Worm (Caenorhabditis elegans) whole organism, L3 larva: Measurements from ENCODE around the gene cpna-2.

Source experiments
- R02D3.7 ChIP-seq: fragments of 150-350 bp; optimal IDR thresholded peaks from 2 replicates; lab custom pipeline; 2014; ENCODE audit warnings: missing biosample characterization, missing genetic modification characterization
- ZK546.5 ChIP-seq: sonication (generic microtip); optimal IDR thresholded peaks from 2 replicates; lab custom pipeline; 2017; ENCODE audit warnings: missing biosample characterization, missing genetic modification characterization
- aly-2 ChIP-seq: fragments of 150-350 bp; optimal IDR thresholded peaks from 2 replicates; lab custom pipeline; 2014; ENCODE audit warnings: missing biosample characterization, missing genetic modification characterization
- ama-1 ChIP-seq: fragments of 150-350 bp; optimal IDR thresholded peaks from 2 replicates; lab custom pipeline; 2018
- ceh-16 ChIP-seq: sonication (generic microtip); optimal IDR thresholded peaks from 2 replicates; lab custom pipeline; 2017; ENCODE audit warnings: missing biosample characterization, missing genetic modification characterization
- ceh-28 ChIP-seq: fragments of 150-350 bp; optimal IDR thresholded peaks from 2 replicates; lab custom pipeline; 2014; ENCODE audit warnings: missing biosample characterization, missing genetic modification reagents, missing genetic modification characterization
- ceh-82 ChIP-seq: fragments of 150-350 bp; optimal IDR thresholded peaks from 2 replicates; lab custom pipeline; 2014; ENCODE audit warnings: missing biosample characterization, missing genetic modification characterization
- ceh-9 ChIP-seq: sonication (generic microtip); optimal IDR thresholded peaks from 2 replicates; lab custom pipeline; 2018; ENCODE audit warnings: missing biosample characterization, missing genetic modification characterization
- daf-12 ChIP-seq: fragments of 150-350 bp; optimal IDR thresholded peaks from 2 replicates; lab custom pipeline; 2014; ENCODE audit warnings: missing biosample characterization, missing genetic modification reagents, missing genetic modification characterization
- egl-27 ChIP-seq: sonication (generic microtip); optimal IDR thresholded peaks from 4 replicates; lab custom pipeline; 2017; ENCODE audit warnings: missing biosample characterization, missing genetic modification reagents, missing genetic modification characterization
- egl-5 ChIP-seq: fragments of 150-350 bp; optimal IDR thresholded peaks from 2 replicates; lab custom pipeline; 2017; ENCODE audit warnings: missing biosample characterization, missing genetic modification reagents, missing genetic modification characterization, inconsistent platforms
- elt-1 ChIP-seq: fragments of 150-350 bp; optimal IDR thresholded peaks from 2 replicates; lab custom pipeline; 2014; ENCODE audit warnings: missing biosample characterization, missing genetic modification characterization
- elt-2 ChIP-seq: sonication (generic microtip); optimal IDR thresholded peaks from 2 replicates; lab custom pipeline; 2016; ENCODE audit warnings: missing genetic modification reagents, mild to moderate bottlenecking, missing genetic modification characterization, missing compliant biosample characterization
- elt-3 ChIP-seq, 3 experiments: fragments of 150-350 bp in 1 of 3; sonication (generic microtip) in 2 of 3; optimal IDR thresholded peaks; 2 replicates in 2 of 3; 4 replicates in 1 of 3; lab custom pipeline; 2014 to 2017; ENCODE audit warnings: missing biosample characterization in 3 of 3, missing genetic modification characterization in 3 of 3
- eor-1 ChIP-seq, 2 experiments: fragments of 150-350 bp; optimal IDR thresholded peaks; 2 replicates each; lab custom pipeline; 2014 to 2018; ENCODE audit warnings: missing biosample characterization in 2 of 2, missing genetic modification characterization in 2 of 2
- fkh-10 ChIP-seq: sonication (generic microtip); optimal IDR thresholded peaks from 2 replicates; lab custom pipeline; 2017; ENCODE audit warnings: missing biosample characterization, missing genetic modification reagents, missing genetic modification characterization
- fkh-2 ChIP-seq: fragments of 150-350 bp; optimal IDR thresholded peaks from 2 replicates; lab custom pipeline; 2014; ENCODE audit warnings: missing biosample characterization, missing genetic modification reagents, missing genetic modification characterization
- fos-1 ChIP-seq: fragments of 150-350 bp; optimal IDR thresholded peaks from 2 replicates; lab custom pipeline; 2014; ENCODE audit warnings: missing biosample characterization, missing genetic modification characterization
- hmg-11 ChIP-seq: sonication (generic microtip); optimal IDR thresholded peaks from 2 replicates; lab custom pipeline; 2016; ENCODE audit warnings: missing genetic modification characterization, missing compliant biosample characterization
- jun-1 ChIP-seq: fragments of 150-350 bp; optimal IDR thresholded peaks from 2 replicates; lab custom pipeline; 2014; ENCODE audit warnings: missing biosample characterization, missing genetic modification reagents, missing genetic modification characterization
- lin-15B ChIP-seq: fragments of 150-350 bp; optimal IDR thresholded peaks from 2 replicates; lab custom pipeline; 2014; ENCODE audit warnings: missing biosample characterization, missing genetic modification characterization
- lin-39 ChIP-seq: fragments of 150-350 bp; optimal IDR thresholded peaks from 2 replicates; lab custom pipeline; 2018; ENCODE audit warnings: missing biosample characterization, missing genetic modification reagents, missing genetic modification characterization
- lsy-12 ChIP-seq: sonication (generic microtip); optimal IDR thresholded peaks from 2 replicates; lab custom pipeline; 2016; ENCODE audit warnings: mild to moderate bottlenecking, missing genetic modification characterization, missing compliant biosample characterization
- mdl-1 ChIP-seq: fragments of 150-350 bp; optimal IDR thresholded peaks from 2 replicates; lab custom pipeline; 2014; ENCODE audit warnings: missing biosample characterization, missing genetic modification characterization
- mml-1 ChIP-seq: fragments of 150-350 bp; sonication (generic microtip); optimal IDR thresholded peaks from 3 replicates; lab custom pipeline; 2014; ENCODE audit warnings: missing biosample characterization, missing genetic modification characterization
- nfya-1 ChIP-seq: sonication (generic microtip); optimal IDR thresholded peaks from 2 replicates; lab custom pipeline; 2017; ENCODE audit warnings: missing genetic modification characterization, mild to moderate bottlenecking, missing compliant biosample characterization, antibody characterized with exemption, moderate library complexity; ENCODE audit not compliant: insufficient read depth
- nhr-11 ChIP-seq: fragments of 150-350 bp; optimal IDR thresholded peaks from 2 replicates; lab custom pipeline; 2014; ENCODE audit warnings: missing biosample characterization, missing genetic modification characterization
- nhr-12 ChIP-seq: fragments of 150-350 bp; optimal IDR thresholded peaks from 2 replicates; lab custom pipeline; 2014; ENCODE audit warnings: missing biosample characterization, missing genetic modification characterization
- nhr-23 ChIP-seq: fragments of 150-350 bp; optimal IDR thresholded peaks from 2 replicates; lab custom pipeline; 2014; ENCODE audit warnings: missing biosample characterization, missing genetic modification reagents, missing genetic modification characterization
- nhr-237 ChIP-seq: fragments of 150-350 bp; optimal IDR thresholded peaks from 2 replicates; lab custom pipeline; 2014; ENCODE audit warnings: missing biosample characterization, missing genetic modification characterization
- nhr-25 ChIP-seq: sonication (generic microtip); optimal IDR thresholded peaks from 2 replicates; lab custom pipeline; 2017; ENCODE audit warnings: missing biosample characterization, missing genetic modification characterization
- nhr-28 ChIP-seq: fragments of 150-350 bp; optimal IDR thresholded peaks from 2 replicates; lab custom pipeline; 2014; ENCODE audit warnings: missing biosample characterization, missing genetic modification characterization
- nhr-43 ChIP-seq: sonication (generic microtip); optimal IDR thresholded peaks from 2 replicates; lab custom pipeline; 2016; ENCODE audit warnings: mild to moderate bottlenecking, missing genetic modification characterization, missing compliant biosample characterization; ENCODE audit not compliant: poor library complexity, severe bottlenecking
- nhr-67 ChIP-seq: fragments of 150-350 bp; optimal IDR thresholded peaks from 2 replicates; lab custom pipeline; 2014; ENCODE audit warnings: missing biosample characterization, missing genetic modification characterization
- nhr-76 ChIP-seq: fragments of 150-350 bp; sonication (generic microtip); optimal IDR thresholded peaks from 5 replicates; lab custom pipeline; 2014; ENCODE audit warnings: missing biosample characterization, missing genetic modification characterization
- nhr-77 ChIP-seq: fragments of 150-350 bp; optimal IDR thresholded peaks from 2 replicates; lab custom pipeline; 2014; ENCODE audit warnings: missing biosample characterization, missing genetic modification characterization
- pha-4 ChIP-seq: fragments of 150-350 bp; optimal IDR thresholded peaks from 2 replicates; lab custom pipeline; 2014; ENCODE audit warnings: missing biosample characterization, missing genetic modification reagents, missing genetic modification characterization
- pqm-1 ChIP-seq: fragments of 150-350 bp; optimal IDR thresholded peaks from 2 replicates; lab custom pipeline; 2017; ENCODE audit warnings: missing biosample characterization, missing genetic modification characterization, inconsistent platforms
- sea-2 ChIP-seq: fragments of 150-350 bp; sonication (generic microtip); optimal IDR thresholded peaks from 4 replicates; lab custom pipeline; 2014; ENCODE audit warnings: missing biosample characterization, missing genetic modification reagents, missing genetic modification characterization
- skn-1 ChIP-seq: fragments of 150-350 bp; optimal IDR thresholded peaks from 2 replicates; lab custom pipeline; 2014; ENCODE audit warnings: missing biosample characterization, missing genetic modification characterization
- snpc-4 ChIP-seq: fragments of 150-350 bp; optimal IDR thresholded peaks from 2 replicates; lab custom pipeline; 2014; ENCODE audit warnings: missing biosample characterization, missing genetic modification characterization
- tbx-2 ChIP-seq: sonication (generic microtip); optimal IDR thresholded peaks from 2 replicates; lab custom pipeline; 2016; ENCODE audit warnings: mild to moderate bottlenecking, missing genetic modification characterization, missing compliant biosample characterization
- unc-39 ChIP-seq: sonication (generic microtip); optimal IDR thresholded peaks from 4 replicates; lab custom pipeline; 2017; ENCODE audit warnings: missing biosample characterization, missing genetic modification characterization
- unc-62 ChIP-seq: fragments of 150-350 bp; sonication (generic microtip); optimal IDR thresholded peaks from 4 replicates; lab custom pipeline; 2014; ENCODE audit warnings: missing biosample characterization, missing genetic modification reagents, missing genetic modification characterization
- zag-1 ChIP-seq: fragments of 150-350 bp; optimal IDR thresholded peaks from 2 replicates; lab custom pipeline; 2014; ENCODE audit warnings: missing biosample characterization, missing genetic modification characterization
- ztf-11 ChIP-seq: fragments of 150-350 bp; optimal IDR thresholded peaks from 2 replicates; lab custom pipeline; 2014; ENCODE audit warnings: missing biosample characterization, missing genetic modification characterization
- ztf-4 ChIP-seq: fragments of 150-350 bp; optimal IDR thresholded peaks from 2 replicates; lab custom pipeline; 2014; ENCODE audit warnings: missing biosample characterization, missing genetic modification characterization

Gene cpna-2

DNA sequence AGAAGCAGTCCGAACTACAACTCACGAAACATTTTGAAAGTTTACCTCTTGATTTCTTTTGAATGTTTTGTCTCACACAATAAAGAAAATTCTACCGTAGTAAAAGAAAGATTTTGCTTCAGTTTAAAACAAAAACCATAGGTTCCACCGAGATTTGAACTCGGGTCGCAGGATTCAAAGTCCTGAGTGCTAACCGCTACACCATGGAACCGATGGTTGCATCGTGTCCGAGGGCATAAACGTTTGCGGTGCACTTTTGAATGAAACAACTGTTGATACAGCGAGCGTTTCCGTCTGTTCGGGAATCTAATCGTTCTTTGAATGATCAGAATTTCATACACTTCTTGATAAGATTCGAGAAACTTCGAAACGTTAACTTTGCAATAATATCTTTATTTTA lies 32.1 kb downstream of the cpna-2 start:
- TF ChIP-seq nhr-43 (peak; percentile 57), nhr-11 (tag; lab: Kevin White, UChicago) (no peak), ceh-16 (tag; lab: Kevin White, UChicago) (no peak), jun-1 (tag; lab: Kevin White, UChicago) (peak; percentile 65), nhr-77 (tag; lab: Kevin White, UChicago) (no peak), nfya-1 (tag; lab: Kevin White, UChicago) (peak; percentile 57), sea-2 (GFP tag; lab: Kevin White, UChicago) (no peak), ztf-4 (tag; lab: Kevin White, UChicago) (no peak), nhr-76 (tag; lab: Kevin White, UChicago) (no peak), nhr-28 (no peak), elt-2 (tag; lab: Kevin White, UChicago) (peak; percentile 77), egl-5 (tag; lab: Kevin White, UChicago) (no peak), elt-3 (tag; optimal IDR thresholded peaks at IDR 0.05; lab: Kevin White, UChicago) (peak in 1 of 3 experiments; percentile 5), ceh-28 (no peak), lin-39 (tag; lab: Kevin White, UChicago) (no peak), egl-27 (tag; lab: Kevin White, UChicago) (no peak), ZK546.5 (no peak), mdl-1 (tag; lab: Kevin White, UChicago) (no peak), fos-1 (no peak), ztf-11 (tag; lab: Kevin White, UChicago) (no peak), hmg-11 (no peak), mml-1 (no peak), elt-1 (tag; lab: Kevin White, UChicago) (no peak), nhr-237 (no peak), ceh-82 (tag; lab: Kevin White, UChicago) (no peak), ama-1 (lab: Kevin White, UChicago) (peak; percentile 89), zag-1 (no peak), daf-12 (tag; lab: Kevin White, UChicago) (no peak), R02D3.7 (peak; percentile 13), lin-15B (tag; lab: Kevin White, UChicago) (peak; percentile 11), nhr-25 (tag; lab: Kevin White, UChicago) (peak; percentile 34), nhr-23 (tag; lab: Kevin White, UChicago) (no peak), skn-1 (tag; lab: Kevin White, UChicago) (peak; percentile 26), pha-4 (tag; lab: Kevin White, UChicago) (no peak), fkh-2 (tag; lab: Kevin White, UChicago) (no peak), fkh-10 (no peak), eor-1 (tag; optimal IDR thresholded peaks at IDR 0.05; lab: Kevin White, UChicago) (no peak), tbx-2 (tag; lab: Kevin White, UChicago) (no peak), pqm-1 (tag; lab: Kevin White, UChicago) (peak; percentile 59), unc-39 (no peak), unc-62 (GFP tag; lab: Kevin White, UChicago) (no peak), snpc-4 (no peak), lsy-12 (tag; lab: Kevin White, UChicago) (peak; percentile 40), nhr-12 (no peak), aly-2 (tag; lab: Kevin White, UChicago) (no peak), nhr-67 (tag; lab: Kevin White, UChicago) (no peak), ceh-9 (tag; lab: Kevin White, UChicago) (no peak)
